Worm (Caenorhabditis elegans): Measurements from ENCODE around the gene T04A8.13.
A peak's percentile ranks its signal among the peaks of the same experiment; 100 is the strongest.

The T04A8.13 gene

ce11 chrIII:4706678-4707077, at the start of gene T04A8.13:
TSS of gene T04A8.13 (plus strand) at chrIII:4706978.
- TF ChIP-seq scrt-1 (GFP tag; IDR thresholded peaks at IDR 0.05) (no peak), tra-4 (tag; optimal IDR thresholded peaks at IDR 0.05) (no peak), tbx-11 (GFP tag; IDR thresholded peaks at IDR 0.05) (no peak), tbx-37 (GFP tag; conservative IDR thresholded peaks at IDR 0.05) (no peak), B0310.2 (tag; optimal IDR thresholded peaks at IDR 0.05) (no peak), flt-1 (GFP tag; IDR thresholded peaks at IDR 0.05) (no peak), ceh-13 (GFP tag; optimal IDR thresholded peaks at IDR 0.05) (no peak), sea-1 (GFP tag; conservative IDR thresholded peaks at IDR 0.05) (no peak), ets-7 (tag; optimal IDR thresholded peaks at IDR 0.05) (no peak), F13C5.2 (tag; optimal IDR thresholded peaks at IDR 0.05) (no peak)

ce11 chrIII:4657386-4657785, 49.4 kb upstream of the T04A8.13 start:
- TF ChIP-seq tbx-37 (GFP tag; conservative IDR thresholded peaks at IDR 0.05) = no peak

- TF ChIP-seq F13C5.2 (tag; optimal IDR thresholded peaks at IDR 0.05) (no peak), pes-1 (GFP tag; IDR thresholded peaks at IDR 0.05) (no peak), B0310.2 (tag; optimal IDR thresholded peaks at IDR 0.05) (no peak), ceh-13 (GFP tag; optimal IDR thresholded peaks at IDR 0.05) (no peak), flt-1 (GFP tag; IDR thresholded peaks at IDR 0.05) (no peak), tbx-37 (GFP tag; conservative IDR thresholded peaks at IDR 0.05) (no peak), sea-1 (GFP tag; conservative IDR thresholded peaks at IDR 0.05) (no peak), scrt-1 (GFP tag; IDR thresholded peaks at IDR 0.05) (no peak), hmg-4 (GFP tag; optimal IDR thresholded peaks at IDR 0.05) (no peak), tbx-11 (GFP tag; IDR thresholded peaks at IDR 0.05) (no peak), ama-1 (optimal IDR thresholded peaks at IDR 0.05) (no peak), ets-7 (tag; optimal IDR thresholded peaks at IDR 0.05) (no peak), hnd-1 (tag; optimal IDR thresholded peaks at IDR 0.05) (no peak), hmbx-1 (tag; optimal IDR thresholded peaks at IDR 0.05) (no peak), tra-4 (tag; optimal IDR thresholded peaks at IDR 0.05) (no peak), ceh-36 (tag; optimal IDR thresholded peaks at IDR 0.05) (no peak), aly-1 (tag; optimal IDR thresholded peaks at IDR 0.05) (no peak)
Observed at ce11 chrIII:4658384-4658844, 48.4 kb upstream of the T04A8.13 start, which contains the start of gene cdka-1. TSS of gene cdka-1 (plus strand) at chrIII:4658794.

ce11 chrIII:4659426-4659825, 47.4 kb upstream of the T04A8.13 start:
- TF ChIP-seq F13C5.2 (tag; optimal IDR thresholded peaks at IDR 0.05) (no peak), ets-7 (tag; optimal IDR thresholded peaks at IDR 0.05) (no peak), aly-1 (tag; optimal IDR thresholded peaks at IDR 0.05) (no peak), flt-1 (GFP tag; IDR thresholded peaks at IDR 0.05) (no peak), tbx-11 (GFP tag; IDR thresholded peaks at IDR 0.05) (no peak), tra-4 (tag; optimal IDR thresholded peaks at IDR 0.05) (no peak), hnd-1 (tag; optimal IDR thresholded peaks at IDR 0.05) (no peak), hmbx-1 (tag; optimal IDR thresholded peaks at IDR 0.05) (no peak), hmg-4 (GFP tag; optimal IDR thresholded peaks at IDR 0.05) (no peak), ceh-36 (tag; optimal IDR thresholded peaks at IDR 0.05) (no peak), pes-1 (GFP tag; IDR thresholded peaks at IDR 0.05) (no peak), B0310.2 (tag; optimal IDR thresholded peaks at IDR 0.05) (no peak), sea-1 (GFP tag; conservative IDR thresholded peaks at IDR 0.05) (no peak), ceh-13 (GFP tag; optimal IDR thresholded peaks at IDR 0.05) (no peak), tbx-37 (GFP tag; conservative IDR thresholded peaks at IDR 0.05) (no peak), ama-1 (optimal IDR thresholded peaks at IDR 0.05) (no peak), scrt-1 (GFP tag; IDR thresholded peaks at IDR 0.05) (no peak)

- TF ChIP-seq F13C5.2 (tag; optimal IDR thresholded peaks at IDR 0.05) = no peak
- no peak for TF ChIP-seq sea-1 (GFP tag; conservative IDR thresholded peaks at IDR 0.05)
- no peak for TF ChIP-seq ets-7 (tag; optimal IDR thresholded peaks at IDR 0.05)
- TF ChIP-seq ama-1 (optimal IDR thresholded peaks at IDR 0.05) = no peak
- no peak for TF ChIP-seq hmg-4 (GFP tag; optimal IDR thresholded peaks at IDR 0.05)
- TF ChIP-seq aly-1 (tag; optimal IDR thresholded peaks at IDR 0.05) = no peak
- no peak for TF ChIP-seq pes-1 (GFP tag; IDR thresholded peaks at IDR 0.05)
- TF ChIP-seq flt-1 (GFP tag; IDR thresholded peaks at IDR 0.05) = no peak
- no peak for TF ChIP-seq tbx-11 (GFP tag; IDR thresholded peaks at IDR 0.05)
Observed at ce11 chrIII:4665272-4665671, 41.5 kb upstream of the T04A8.13 start, which contains the start of gene T23F11.4. TSS of gene T23F11.4 (minus strand) at chrIII:4665372.

ce11 chrIII:4666753-4667400, 39.9 kb upstream of the T04A8.13 start:
- peak; percentile 67 for TF ChIP-seq aly-1 (tag; optimal IDR thresholded peaks at IDR 0.05)
- TF ChIP-seq hmg-4 (GFP tag; optimal IDR thresholded peaks at IDR 0.05) = peak; percentile 87
- TF ChIP-seq ama-1 (optimal IDR thresholded peaks at IDR 0.05) = no peak
- peak; percentile 7 for TF ChIP-seq ceh-36 (tag; optimal IDR thresholded peaks at IDR 0.05)
- TF ChIP-seq F13C5.2 (tag; optimal IDR thresholded peaks at IDR 0.05) = peak; percentile 83
- 0 out of 2 replicates have a peak, but pooled peaks have one; percentile 23 for TF ChIP-seq sea-1 (GFP tag; conservative IDR thresholded peaks at IDR 0.05)

- TF ChIP-seq ceh-13 (GFP tag; optimal IDR thresholded peaks at IDR 0.05) = no peak
- no peak for TF ChIP-seq ceh-36 (tag; optimal IDR thresholded peaks at IDR 0.05)
Observed at ce11 chrIII:4668073-4668472, 38.7 kb upstream of the T04A8.13 start.

ce11 chrIII:4671491-4671890, 35.3 kb upstream of the T04A8.13 start, which contains the start of gene T23F11.11:
TSS of gene T23F11.11 (minus strand) at chrIII:4671591.
- TF ChIP-seq hnd-1 (tag; optimal IDR thresholded peaks at IDR 0.05) (no peak), sea-1 (GFP tag; conservative IDR thresholded peaks at IDR 0.05) (no peak), pes-1 (GFP tag; IDR thresholded peaks at IDR 0.05) (no peak), tbx-37 (GFP tag; conservative IDR thresholded peaks at IDR 0.05) (no peak), tra-4 (tag; optimal IDR thresholded peaks at IDR 0.05) (no peak), tbx-11 (GFP tag; IDR thresholded peaks at IDR 0.05) (no peak), F13C5.2 (tag; optimal IDR thresholded peaks at IDR 0.05) (no peak), flt-1 (GFP tag; IDR thresholded peaks at IDR 0.05) (no peak), aly-1 (tag; optimal IDR thresholded peaks at IDR 0.05) (no peak), scrt-1 (GFP tag; IDR thresholded peaks at IDR 0.05) (no peak), ama-1 (optimal IDR thresholded peaks at IDR 0.05) (no peak), hmbx-1 (tag; optimal IDR thresholded peaks at IDR 0.05) (no peak), B0310.2 (tag; optimal IDR thresholded peaks at IDR 0.05) (no peak), hmg-4 (GFP tag; optimal IDR thresholded peaks at IDR 0.05) (no peak)
